Fruit fly (Drosophila melanogaster): ENCODE results near the gene Ada.

DNA sequence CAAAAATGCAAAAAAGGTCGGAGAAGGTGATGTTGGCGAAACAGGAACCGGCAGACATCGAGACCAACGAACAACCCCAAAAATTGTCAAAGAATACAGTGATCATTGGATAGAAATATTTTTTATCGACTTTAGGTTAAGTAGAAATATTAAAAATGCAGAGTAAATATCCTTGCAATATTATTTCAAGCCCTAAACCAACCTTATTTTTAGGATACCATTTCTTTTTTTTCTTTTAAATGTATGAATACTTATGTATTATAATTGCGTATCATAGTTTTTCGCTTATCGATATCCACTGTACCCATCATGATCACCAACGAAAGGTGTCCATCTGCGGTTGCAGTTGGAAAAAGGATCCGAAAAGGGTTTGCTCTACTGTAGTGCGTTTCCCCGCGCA, 29.7 kb upstream of the Ada start:
- TF ChIP-seq usp (GFP tag; optimal IDR thresholded peaks at IDR 0.05) (no peak), CG8478 (optimal IDR thresholded peaks at IDR 0.05) (no peak), EcR (GFP tag; optimal IDR thresholded peaks at IDR 0.05) (no peak)
